Fruit fly (Drosophila melanogaster): ENCODE data around the gene CG11722.

Gene CG11722

dm6 chr3R:10055004-10055403 lies 9.7 kb upstream of the CG11722 start:
- TF ChIP-seq CTCF (optimal IDR thresholded peaks at IDR 0.05) (no peak), CG8478 (optimal IDR thresholded peaks at IDR 0.05) (no peak)

dm6 chr3R:10054278-10054975 lies 9.1 kb upstream of the CG11722 start:
- TF ChIP-seq CG8478 (optimal IDR thresholded peaks at IDR 0.05) (no peak), CTCF (optimal IDR thresholded peaks at IDR 0.05) (no peak)

- TF ChIP-seq CTCF (optimal IDR thresholded peaks at IDR 0.05) (no peak), CG8478 (optimal IDR thresholded peaks at IDR 0.05) (no peak)
Measured at dm6 chr3R:10053559-10053958, 8.2 kb upstream of the CG11722 start.

dm6 chr3R:10052695-10053382 lies 7.5 kb upstream of the CG11722 start, which contains the start of the genes Fancl and Npc2e:
Fancl (minus strand) TSS chr3R:10052869.
Npc2e (plus strand) TSS chr3R:10053332.
- TF ChIP-seq CTCF (optimal IDR thresholded peaks at IDR 0.05) (no peak), CG8478 (optimal IDR thresholded peaks at IDR 0.05) (no peak)

- TF ChIP-seq CTCF (optimal IDR thresholded peaks at IDR 0.05) (no peak), CG8478 (optimal IDR thresholded peaks at IDR 0.05) (no peak)
Measured at dm6 chr3R:10048842-10049527, 3.6 kb upstream of the CG11722 start, which contains the start of gene ohgt. ohgt (plus strand) TSS chr3R:10049199.

dm6 chr3R:10048775-10048841 lies 3.3 kb upstream of the CG11722 start, which contains the start of gene CG12811:
CG12811 (minus strand) TSS chr3R:10048797.
- TF ChIP-seq CG8478 (optimal IDR thresholded peaks at IDR 0.05): no peak
- no peak for TF ChIP-seq CTCF (optimal IDR thresholded peaks at IDR 0.05)

- no peak for TF ChIP-seq CG8478 (optimal IDR thresholded peaks at IDR 0.05)
- TF ChIP-seq CTCF (optimal IDR thresholded peaks at IDR 0.05): no peak
Measured at dm6 chr3R:10048035-10048774, 2.9 kb upstream of the CG11722 start.

- no peak for TF ChIP-seq CG8478 (optimal IDR thresholded peaks at IDR 0.05)
- no peak for TF ChIP-seq CTCF (optimal IDR thresholded peaks at IDR 0.05)
Measured at dm6 chr3R:10042664-10043372, 2.5 kb downstream of the CG11722 start, which contains the start of the genes Mical and CG3909. Mical (minus strand) TSS chr3R:10042895. CG3909 (plus strand) TSS chr3R:10043270.

- TF ChIP-seq CTCF (optimal IDR thresholded peaks at IDR 0.05): no peak
- TF ChIP-seq CG8478 (optimal IDR thresholded peaks at IDR 0.05): no peak
Measured at dm6 chr3R:10042024-10042663, 3.2 kb downstream of the CG11722 start.

- no peak for TF ChIP-seq CG8478 (optimal IDR thresholded peaks at IDR 0.05)
Measured at dm6 chr3R:10040505-10040904, 4.8 kb downstream of the CG11722 start.

dm6 chr3R:10039188-10039587 lies 6.2 kb downstream of the CG11722 start:
- TF ChIP-seq CG8478 (optimal IDR thresholded peaks at IDR 0.05): no peak
- TF ChIP-seq CTCF (optimal IDR thresholded peaks at IDR 0.05): no peak

dm6 chr3R:10035765-10036164 lies 9.6 kb downstream of the CG11722 start:
- no peak for TF ChIP-seq CG8478 (optimal IDR thresholded peaks at IDR 0.05)
- TF ChIP-seq CTCF (optimal IDR thresholded peaks at IDR 0.05): no peak

dm6 chr3R:10034995-10035446 lies 10.3 kb downstream of the CG11722 start:
- no peak for TF ChIP-seq CG8478 (optimal IDR thresholded peaks at IDR 0.05)
- no peak for TF ChIP-seq CTCF (optimal IDR thresholded peaks at IDR 0.05)

dm6 chr3R:10032951-10033720 lies 12.2 kb downstream of the CG11722 start:
- TF ChIP-seq CTCF (optimal IDR thresholded peaks at IDR 0.05): no peak
- TF ChIP-seq CG8478 (optimal IDR thresholded peaks at IDR 0.05): no peak

All from S2 (cell line).